Fruit fly (Drosophila melanogaster): ENCODE data around the gene Oga.

dm6 chr3R:21223453-21224057 is 4.7 kb downstream of the Oga start, which contains the start of the genes CG3337 and Nelf-A:
- TF ChIP-seq toe (GFP tag; optimal IDR thresholded peaks at IDR 0.05) (no peak), CG33017 (tag; optimal IDR thresholded peaks at IDR 0.05) (no peak), Mnt (GFP tag; optimal IDR thresholded peaks at IDR 0.05) (peak; percentile 89), CG7101 (tag; optimal IDR thresholded peaks at IDR 0.05) (peak; percentile 50), cnc (optimal IDR thresholded peaks at IDR 0.05) (no peak), Hr96 (GFP tag; optimal IDR thresholded peaks at IDR 0.05) (no peak), CG5204 (GFP tag; optimal IDR thresholded peaks at IDR 0.05) (no peak)

Measured in whole organism, adult.